Worm (Caenorhabditis elegans): ENCODE data around the gene tbc-7.

ce11 chrX:5096967-5097366 is 37.1 kb upstream of the tbc-7 start, which contains the start of gene acn-1:
- TF ChIP-seq madf-6 (GFP tag; IDR thresholded peaks at IDR 0.05) (no peak), mcd-1 (GFP tag; IDR thresholded peaks at IDR 0.05) (no peak), ztf-3 (GFP tag; optimal IDR thresholded peaks at IDR 0.05) (no peak), nfya-2 (GFP tag; IDR thresholded peaks at IDR 0.05) (no peak), atf-7 (tag; optimal IDR thresholded peaks at IDR 0.05) (no peak), unc-130 (GFP tag; optimal IDR thresholded peaks at IDR 0.05) (no peak), snpc-3.4 (tag; optimal IDR thresholded peaks at IDR 0.05) (no peak), lsy-27 (tag; optimal IDR thresholded peaks at IDR 0.05; ENCODE audit: borderline replicate concordance, insufficient read depth) (no peak), madf-10 (tag; optimal IDR thresholded peaks at IDR 0.05) (no peak)

Data from whole organism, young adult.